Worm (Caenorhabditis elegans): ENCODE data around the gene ogt-1.

Gene ogt-1

DNA sequence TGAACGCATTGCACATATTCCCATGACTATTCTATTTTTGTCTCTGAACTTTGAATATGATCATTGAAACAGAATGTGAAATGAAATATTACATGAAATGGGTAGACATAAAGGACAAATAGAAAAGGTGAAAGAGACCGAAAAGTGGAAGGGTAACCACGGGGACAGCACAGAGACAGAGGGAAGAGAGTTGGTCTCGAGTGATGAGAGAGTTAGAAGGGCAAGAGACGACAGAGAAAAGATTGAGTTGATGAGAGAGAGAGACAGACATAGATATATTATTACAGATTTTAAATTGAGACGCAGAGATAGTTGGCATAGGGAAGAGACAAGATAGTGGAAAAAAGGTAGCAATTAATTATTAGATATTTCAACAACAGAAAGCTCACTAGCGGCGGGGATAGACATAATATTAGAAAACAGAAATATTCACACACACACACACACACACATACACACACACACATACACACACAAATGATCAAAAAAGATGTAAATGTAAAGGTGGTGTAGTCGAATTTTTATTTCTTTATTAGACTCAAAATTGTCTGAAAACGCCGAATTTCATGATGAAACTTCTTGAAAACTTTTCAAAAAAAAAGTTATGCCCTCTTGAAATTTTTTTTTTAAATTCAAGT lies 36.9 kb downstream of the ogt-1 start (continued):
- TF ChIP-seq saeg-2 (GFP tag; IDR thresholded peaks at IDR 0.05) (no peak), ztf-7 (tag; optimal IDR thresholded peaks at IDR 0.05) (peak; percentile 16), rbr-2 (tag; optimal IDR thresholded peaks at IDR 0.05) (peak; percentile 34), T26A8.4 (GFP tag; IDR thresholded peaks at IDR 0.05) (no peak), mxl-2 (GFP tag; conservative IDR thresholded peaks at IDR 0.05) (no peak), hlh-30 (tag; optimal IDR thresholded peaks at IDR 0.05; ENCODE audit: insufficient read depth) (peak; percentile 94), duxl-1 (tag; optimal IDR thresholded peaks at IDR 0.05; ENCODE audit: poor library complexity) (no peak), spr-1 (tag; optimal IDR thresholded peaks at IDR 0.05) (no peak), nhr-10 (tag; optimal IDR thresholded peaks at IDR 0.05) (peak; percentile 88), F26F4.8 (GFP tag; conservative IDR thresholded peaks at IDR 0.05) (no peak), nhr-42 (GFP tag; IDR thresholded peaks at IDR 0.05) (no peak), Y105C5A.15 (GFP tag; IDR thresholded peaks at IDR 0.05) (no peak), D1046.2 (GFP tag; IDR thresholded peaks at IDR 0.05) (no peak), dmd-9 (GFP tag; IDR thresholded peaks at IDR 0.05) (no peak), Y48G9A.11 (GFP tag; IDR thresholded peaks at IDR 0.05) (no peak), mxl-3 (GFP tag; optimal IDR thresholded peaks at IDR 0.05) (peak; percentile 74), lsy-2 (tag; optimal IDR thresholded peaks at IDR 0.05) (peak; percentile 50 to 80), Y75B8A.6 (GFP tag; IDR thresholded peaks at IDR 0.05) (no peak), dve-1 (tag; optimal IDR thresholded peaks at IDR 0.05; ENCODE audit: insufficient read depth) (peak; percentile 90)

DNA sequence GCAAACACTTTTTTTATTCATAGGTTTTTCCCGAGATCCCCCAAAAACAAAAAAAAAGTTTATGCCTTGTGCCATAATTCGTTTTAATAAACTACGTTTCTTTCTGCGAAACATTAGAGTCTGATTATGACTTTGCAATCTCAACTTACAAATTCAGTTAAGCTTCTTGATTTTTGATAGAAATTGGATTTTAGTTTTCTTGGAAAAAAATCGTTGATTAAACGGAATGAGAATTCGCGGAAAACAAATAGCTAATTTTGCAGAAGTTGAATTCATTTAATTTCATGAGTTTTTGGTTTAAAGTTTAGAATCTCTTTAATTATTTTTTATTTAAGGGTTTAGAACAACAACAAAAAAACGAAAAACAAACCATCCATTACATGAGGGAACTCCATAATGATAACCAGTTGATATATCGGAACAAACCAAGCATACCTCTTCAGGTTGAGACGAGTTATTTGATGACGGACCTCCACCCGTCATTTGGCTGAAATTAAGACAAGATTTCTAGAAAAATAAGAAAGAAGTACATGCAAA lies 38.6 kb downstream of the ogt-1 start, which contains the start of gene nhr-10:
Gene nhr-10 (minus strand): TSS at position 487 of the 537 bp plus-strand sequence.
- TF ChIP-seq ZK546.5 (tag; optimal IDR thresholded peaks at IDR 0.05) (no peak), tra-1 (GFP tag; IDR thresholded peaks at IDR 0.05) (no peak), D1046.2 (GFP tag; IDR thresholded peaks at IDR 0.05) (no peak), nhr-48 (tag; optimal IDR thresholded peaks at IDR 0.05) (no peak), R02D3.7 (tag; optimal IDR thresholded peaks at IDR 0.05) (no peak), F44E2.7 (GFP tag; IDR thresholded peaks at IDR 0.05) (no peak), egl-43 (GFP tag; IDR thresholded peaks at IDR 0.05) (0 out of 2 replicates have a peak, but pooled peaks have one; percentile 45), ctbp-1 (GFP tag; IDR thresholded peaks at IDR 0.05) (no peak), pha-4 (GFP tag; IDR thresholded peaks at IDR 0.05) (no peak), pha-4 (tag; optimal IDR thresholded peaks at IDR 0.05) (no peak), lsy-2 (tag; optimal IDR thresholded peaks at IDR 0.05) (peak in 1 of 2 experiments; percentile 44), nhr-25 (tag; optimal IDR thresholded peaks at IDR 0.05; ENCODE audit: borderline replicate concordance, insufficient read depth) (no peak), unc-130 (GFP tag; optimal IDR thresholded peaks at IDR 0.05) (no peak), daf-8 (GFP tag; IDR thresholded peaks at IDR 0.05) (no peak), ces-1 (GFP tag; optimal IDR thresholded peaks at IDR 0.05) (peak; percentile 7), daf-12 (tag; optimal IDR thresholded peaks at IDR 0.05) (no peak), snpc-4 (tag; optimal IDR thresholded peaks at IDR 0.05) (no peak), lir-3 (tag; optimal IDR thresholded peaks at IDR 0.05) (no peak), nhr-11 (tag; optimal IDR thresholded peaks at IDR 0.05) (peak; percentile 34), madf-5 (GFP tag; IDR thresholded peaks at IDR 0.05) (no peak)

DNA sequence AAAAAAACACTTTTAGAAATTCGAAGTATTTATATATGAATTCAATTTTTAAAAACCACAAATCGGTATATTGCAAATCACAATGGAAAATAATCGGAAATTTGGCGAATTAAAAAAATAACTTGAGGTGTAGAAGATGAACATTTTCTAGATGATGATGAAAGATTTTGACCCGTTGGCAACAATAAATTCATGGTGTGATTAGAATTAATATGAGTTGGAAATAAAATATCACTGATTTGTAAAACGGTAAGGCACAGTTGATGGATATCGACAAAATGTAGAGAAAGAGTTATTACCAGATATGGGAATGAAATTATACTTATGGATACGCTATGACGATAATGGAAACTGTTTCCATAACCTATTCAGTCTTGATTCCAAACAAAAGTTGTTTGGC lies 41.3 kb downstream of the ogt-1 start:
- TF ChIP-seq php-3 (GFP tag; IDR thresholded peaks at IDR 0.05) (no peak), nhr-76 (tag; optimal IDR thresholded peaks at IDR 0.05) (no peak), Y75B8A.6 (GFP tag; IDR thresholded peaks at IDR 0.05) (no peak), unc-62 (GFP tag; optimal IDR thresholded peaks at IDR 0.05 in 1 of 2) (peak in 1 of 2 experiments; percentile 91), unc-62 (tag; optimal IDR thresholded peaks at IDR 0.05) (no peak)
